Worm (Caenorhabditis elegans): ENCODE measurements around the gene slc-25A29.

Gene slc-25A29

ce11 chrV:14658131-14658530 is at the start of gene slc-25A29:
TSS of gene slc-25A29 (minus strand) at chrV:14658175.
- TF ChIP-seq unc-62 (GFP tag; optimal IDR thresholded peaks at IDR 0.05) (no peak), egl-27 (tag; optimal IDR thresholded peaks at IDR 0.05) (no peak), nhr-20 (tag; optimal IDR thresholded peaks at IDR 0.05) (peak; percentile 6), elt-3 (tag; optimal IDR thresholded peaks at IDR 0.05) (peak in 2 of 6 experiments; percentile 2 to 41), nhr-71 (tag; optimal IDR thresholded peaks at IDR 0.05) (peak; percentile 9), blmp-1 (tag; optimal IDR thresholded peaks at IDR 0.05) (peak; percentile 57), nhr-47 (tag; optimal IDR thresholded peaks at IDR 0.05) (no peak), tlp-1 (tag; optimal IDR thresholded peaks at IDR 0.05) (no peak), efl-1 (optimal IDR thresholded peaks at IDR 0.05) (no peak), efl-1 (GFP tag; optimal IDR thresholded peaks at IDR 0.05 in 1 of 2) (peak in 1 of 2 experiments; percentile 79), nhr-85 (tag) (peak; percentile 28), lin-14 (GFP tag; optimal IDR thresholded peaks at IDR 0.05) (peak; percentile 15)

- TF ChIP-seq pax-3 (tag; optimal IDR thresholded peaks at IDR 0.05) (no peak), snpc-4 (tag; optimal IDR thresholded peaks at IDR 0.05) (no peak), nhr-11 (tag; optimal IDR thresholded peaks at IDR 0.05) (no peak), nhr-19 (GFP tag; conservative IDR thresholded peaks at IDR 0.05) (no peak), mef-2 (tag; optimal IDR thresholded peaks at IDR 0.05) (no peak), skn-1 (tag; optimal IDR thresholded peaks at IDR 0.05) (no peak), nhr-237 (tag; optimal IDR thresholded peaks at IDR 0.05) (no peak), lsy-2 (tag; optimal IDR thresholded peaks at IDR 0.05) (no peak), fkh-8 (tag; optimal IDR thresholded peaks at IDR 0.05) (no peak), unc-62 (GFP tag; optimal IDR thresholded peaks at IDR 0.05) (no peak), nhr-12 (tag; optimal IDR thresholded peaks at IDR 0.05) (no peak)
Measured at ce11 chrV:14698666-14699065, 40.7 kb upstream of the slc-25A29 start, which contains the start of gene set-5. TSS of gene set-5 (plus strand) at chrV:14698966.

- TF ChIP-seq swsn-7 (tag; optimal IDR thresholded peaks at IDR 0.05): no peak
- TF ChIP-seq nhr-237 (tag; optimal IDR thresholded peaks at IDR 0.05): no peak
- no peak for TF ChIP-seq sox-4 (tag; optimal IDR thresholded peaks at IDR 0.05)
- TF ChIP-seq hpl-2 (GFP tag; optimal IDR thresholded peaks at IDR 0.05): no peak
- TF ChIP-seq lin-13 (GFP tag; optimal IDR thresholded peaks at IDR 0.05): no peak
- no peak for TF ChIP-seq nhr-19 (GFP tag; conservative IDR thresholded peaks at IDR 0.05)
- TF ChIP-seq ceh-63 (GFP tag; optimal IDR thresholded peaks at IDR 0.05): no peak
- no peak for TF ChIP-seq fkh-8 (tag; optimal IDR thresholded peaks at IDR 0.05)
Measured at ce11 chrV:14698005-14698404, 40.0 kb upstream of the slc-25A29 start.

ce11 chrV:14696604-14697307 is 38.8 kb upstream of the slc-25A29 start, which contains the start of gene unc-112:
TSS of gene unc-112 (minus strand) at chrV:14696654.
- TF ChIP-seq nhr-77 (tag; optimal IDR thresholded peaks at IDR 0.05) (no peak), egl-13 (tag; optimal IDR thresholded peaks at IDR 0.05) (no peak), fkh-8 (tag; optimal IDR thresholded peaks at IDR 0.05) (no peak), nhr-76 (tag; optimal IDR thresholded peaks at IDR 0.05) (no peak), ceh-90 (tag; optimal IDR thresholded peaks at IDR 0.05) (no peak), nhr-90 (tag; optimal IDR thresholded peaks at IDR 0.05; ENCODE audit: poor library complexity) (peak; percentile 53), sup-37 (GFP tag; optimal IDR thresholded peaks at IDR 0.05) (no peak), aly-2 (tag; optimal IDR thresholded peaks at IDR 0.05) (peak; percentile 5), jun-1 (tag; optimal IDR thresholded peaks at IDR 0.05) (peak; percentile 49), irx-1 (tag; optimal IDR thresholded peaks at IDR 0.05) (no peak), dpl-1 (GFP tag; optimal IDR thresholded peaks at IDR 0.05) (peak; percentile 41 to 62 (median 44)), ceh-82 (tag; optimal IDR thresholded peaks at IDR 0.05) (peak; percentile 33 to 45 (median 38)), grh-1 (GFP tag; IDR thresholded peaks at IDR 0.05) (no peak), nhr-20 (tag; optimal IDR thresholded peaks at IDR 0.05) (peak; percentile 76), elt-2 (tag; optimal IDR thresholded peaks at IDR 0.05) (no peak), efl-3 (GFP tag; optimal IDR thresholded peaks at IDR 0.05) (no peak), lin-14 (GFP tag; optimal IDR thresholded peaks at IDR 0.05) (peak; percentile 98), mef-2 (tag; optimal IDR thresholded peaks at IDR 0.05) (no peak), lin-39 (tag; optimal IDR thresholded peaks at IDR 0.05) (no peak), zag-1 (tag; optimal IDR thresholded peaks at IDR 0.05) (no peak), blmp-1 (tag; optimal IDR thresholded peaks at IDR 0.05) (peak; percentile 51), snpc-4 (tag; optimal IDR thresholded peaks at IDR 0.05) (peak; percentile 60), nhr-28 (tag; optimal IDR thresholded peaks at IDR 0.05) (no peak), mab-9 (GFP tag; IDR thresholded peaks at IDR 0.05) (no peak), zip-4 (GFP tag; optimal IDR thresholded peaks at IDR 0.05) (no peak), nhr-19 (GFP tag; conservative IDR thresholded peaks at IDR 0.05) (peak; percentile 62)

All from whole organism, L1 larva.